Worm (Caenorhabditis elegans) whole organism, early embryonic: Measurements from ENCODE around the gene famp-1.
"Not testable (repeated sequence)": the region's sequence is repeated elsewhere in the genome, so short reads cannot be mapped to it uniquely, and the experiment has no call there.

ENCODE experiments used
- B0310.2 ChIP-seq: sonication (generic microtip); optimal IDR thresholded peaks from 2 replicates; lab custom pipeline; 2016; ENCODE audit warnings: mild to moderate bottlenecking, missing genetic modification characterization, missing compliant biosample characterization
- F13C5.2 ChIP-seq: sonication (generic microtip); optimal IDR thresholded peaks from 2 replicates; lab custom pipeline; 2017; ENCODE audit warnings: mild to moderate bottlenecking, missing genetic modification characterization, inconsistent platforms, missing compliant biosample characterization
- aly-1 ChIP-seq: sonication (generic microtip); optimal IDR thresholded peaks from 2 replicates; lab custom pipeline; 2016; ENCODE audit warnings: missing genetic modification characterization, missing compliant biosample characterization
- ama-1 ChIP-seq: fragments of 150-350 bp; optimal IDR thresholded peaks from 2 replicates; lab custom pipeline; 2014
- ceh-13 ChIP-seq: fragments of 200-800 bp; sonication (Bioruptor generic); optimal IDR thresholded peaks from 2 replicates; lab custom pipeline; 2018; ENCODE audit warnings: mild to moderate bottlenecking, missing genetic modification characterization, missing compliant biosample characterization
- ceh-36 ChIP-seq: sonication (generic microtip); optimal IDR thresholded peaks from 2 replicates; lab custom pipeline; 2016; ENCODE audit warnings: missing genetic modification characterization, inconsistent platforms, missing compliant biosample characterization
- ets-7 ChIP-seq: sonication (generic microtip); optimal IDR thresholded peaks from 2 replicates; lab custom pipeline; 2016; ENCODE audit warnings: missing genotype, missing genetic modification characterization, missing compliant biosample characterization
- flt-1 ChIP-seq: fragments of 200-800 bp; sonication (Bioruptor generic); IDR thresholded peaks from 2 replicates; pipeline ENCODE4 v1.3.6; 2022; ENCODE audit warnings: missing genetic modification characterization, missing compliant biosample characterization
- hmbx-1 ChIP-seq: sonication (generic microtip); optimal IDR thresholded peaks from 2 replicates; lab custom pipeline; 2016; ENCODE audit warnings: mild to moderate bottlenecking, missing genetic modification characterization, missing compliant biosample characterization
- hmg-4 ChIP-seq: fragments of 200-800 bp; sonication (Bioruptor generic); optimal IDR thresholded peaks from 2 replicates; lab custom pipeline; 2018; ENCODE audit warnings: mild to moderate bottlenecking, missing genetic modification characterization, missing compliant biosample characterization
- hnd-1 ChIP-seq: sonication (generic microtip); optimal IDR thresholded peaks from 2 replicates; lab custom pipeline; 2016; ENCODE audit warnings: missing genetic modification characterization, missing compliant biosample characterization
- pes-1 ChIP-seq: fragments of 200-800 bp; sonication (Bioruptor generic); IDR thresholded peaks from 2 replicates; pipeline ENCODE4 v1.3.6; 2022; ENCODE audit warnings: missing genetic modification reagents, missing genetic modification characterization, missing compliant biosample characterization
- scrt-1 ChIP-seq: fragments of 200-800 bp; sonication (Bioruptor generic); IDR thresholded peaks from 2 replicates; pipeline ENCODE4 v1.3.6; 2022; ENCODE audit warnings: missing genetic modification characterization, missing compliant biosample characterization
- sea-1 ChIP-seq: fragments of 200-800 bp; sonication (Bioruptor generic); conservative IDR thresholded peaks from 2 replicates; pipeline ENCODE4 v1.3.6; 2022; ENCODE audit warnings: missing genetic modification characterization, missing compliant biosample characterization
- tbx-11 ChIP-seq: fragments of 200-800 bp; sonication (Bioruptor generic); IDR thresholded peaks from 2 replicates; pipeline ENCODE4 v1.3.6; 2022; ENCODE audit warnings: missing genetic modification characterization, missing compliant biosample characterization
- tbx-37 ChIP-seq: fragments of 200-800 bp; sonication (Bioruptor generic); conservative IDR thresholded peaks from 2 replicates; pipeline ENCODE4 v1.3.6; 2022; ENCODE audit warnings: missing genetic modification reagents, missing genetic modification characterization, missing compliant biosample characterization
- tra-4 ChIP-seq: sonication (generic microtip); optimal IDR thresholded peaks from 2 replicates; lab custom pipeline; 2017; ENCODE audit warnings: missing genetic modification characterization, missing compliant biosample characterization

The famp-1 gene

DNA sequence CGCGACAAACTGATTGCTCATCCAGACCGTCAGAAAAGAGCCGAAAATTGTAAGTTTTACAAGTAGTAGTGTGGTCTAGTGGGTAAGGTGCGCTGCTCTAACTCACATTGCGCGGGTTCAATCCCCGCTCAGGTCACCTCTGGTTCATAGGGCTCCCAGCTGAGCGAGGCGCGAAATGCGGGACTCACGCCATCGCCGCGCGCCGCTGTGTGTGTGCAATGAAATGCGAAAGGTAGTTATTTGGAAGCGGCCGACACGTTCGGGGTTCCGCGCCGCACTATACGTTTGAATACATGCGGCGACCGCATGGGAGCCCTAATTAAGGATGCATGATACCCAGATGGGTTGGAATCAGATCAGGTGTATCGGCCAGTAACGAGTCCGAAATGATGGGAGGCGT, 17.3 kb downstream of the famp-1 start:
- TF ChIP-seq flt-1 (GFP tag; lab: Robert Waterston, UW) (no peak), scrt-1 (GFP tag; lab: Robert Waterston, UW) (no peak)

DNA sequence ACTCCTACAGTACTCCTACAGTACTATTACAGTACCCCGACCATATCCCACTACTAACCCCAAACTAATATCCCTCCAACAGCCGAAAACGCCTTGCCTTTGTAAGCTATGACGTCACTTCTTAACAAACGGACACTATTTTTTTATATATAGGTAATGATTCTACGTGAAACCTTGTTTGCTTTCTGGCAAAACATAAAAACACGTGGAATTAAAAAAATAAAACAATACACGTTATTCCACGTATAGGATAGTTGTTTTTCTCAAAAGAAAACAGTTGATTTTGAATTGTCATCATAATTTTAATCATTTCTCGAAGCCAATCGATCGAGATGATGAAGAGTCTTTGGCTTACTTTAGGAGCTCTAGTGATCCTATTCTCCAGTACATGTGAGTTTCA, 17.9 kb downstream of the famp-1 start, which contains the start of gene M70.1:
TSS of gene M70.1 (plus strand) at position 301 of the 400 bp plus-strand sequence.
- TF ChIP-seq ceh-36 (tag; lab: Kevin White, UChicago); tbx-37; tbx-11: not testable (repeated sequence)

DNA sequence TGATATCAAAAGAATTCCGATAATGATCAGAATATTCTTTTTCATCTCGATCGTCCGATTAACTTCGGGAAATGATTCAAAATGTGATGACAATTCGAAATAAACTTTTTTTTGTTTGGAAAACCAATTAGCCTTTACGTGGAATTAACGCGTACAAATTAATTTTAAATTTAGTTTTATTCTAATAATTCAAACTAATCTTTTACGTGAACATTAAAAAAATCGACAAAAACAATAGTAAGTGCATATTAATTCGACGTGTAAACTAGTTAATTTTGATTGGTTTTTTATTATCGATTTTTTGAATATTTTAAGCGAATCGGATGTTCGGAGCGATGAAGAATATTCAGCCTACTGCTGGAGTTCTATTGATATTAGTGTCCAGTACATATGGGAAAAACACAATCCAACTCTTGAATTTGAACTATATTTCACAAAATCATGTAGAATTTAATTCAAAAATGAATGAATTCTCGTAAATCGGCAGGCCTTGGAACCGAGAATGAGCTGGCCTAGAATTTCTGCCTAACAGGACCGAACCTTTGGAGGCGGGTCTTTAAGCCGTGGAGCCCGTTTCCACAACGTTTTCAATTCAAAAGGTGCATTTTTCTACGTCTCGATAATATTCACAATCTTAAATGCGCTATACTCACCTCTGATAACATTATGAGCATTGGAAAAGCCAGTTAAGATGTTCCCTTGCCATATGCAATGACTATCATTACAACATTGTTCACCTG, 20.9 kb downstream of the famp-1 start, which contains the start of the genes M70.3 and M70.2:
TSS of gene M70.3 (minus strand) at position 101 of the 740 bp plus-strand sequence.
TSS of gene M70.2 (plus strand) at position 690 of the 740 bp plus-strand sequence.
- TF ChIP-seq ama-1 (no peak), scrt-1 (GFP tag; lab: Robert Waterston, UW) (no peak), tbx-11 (no peak), pes-1 (GFP tag; lab: Robert Waterston, UW) (no peak)

DNA sequence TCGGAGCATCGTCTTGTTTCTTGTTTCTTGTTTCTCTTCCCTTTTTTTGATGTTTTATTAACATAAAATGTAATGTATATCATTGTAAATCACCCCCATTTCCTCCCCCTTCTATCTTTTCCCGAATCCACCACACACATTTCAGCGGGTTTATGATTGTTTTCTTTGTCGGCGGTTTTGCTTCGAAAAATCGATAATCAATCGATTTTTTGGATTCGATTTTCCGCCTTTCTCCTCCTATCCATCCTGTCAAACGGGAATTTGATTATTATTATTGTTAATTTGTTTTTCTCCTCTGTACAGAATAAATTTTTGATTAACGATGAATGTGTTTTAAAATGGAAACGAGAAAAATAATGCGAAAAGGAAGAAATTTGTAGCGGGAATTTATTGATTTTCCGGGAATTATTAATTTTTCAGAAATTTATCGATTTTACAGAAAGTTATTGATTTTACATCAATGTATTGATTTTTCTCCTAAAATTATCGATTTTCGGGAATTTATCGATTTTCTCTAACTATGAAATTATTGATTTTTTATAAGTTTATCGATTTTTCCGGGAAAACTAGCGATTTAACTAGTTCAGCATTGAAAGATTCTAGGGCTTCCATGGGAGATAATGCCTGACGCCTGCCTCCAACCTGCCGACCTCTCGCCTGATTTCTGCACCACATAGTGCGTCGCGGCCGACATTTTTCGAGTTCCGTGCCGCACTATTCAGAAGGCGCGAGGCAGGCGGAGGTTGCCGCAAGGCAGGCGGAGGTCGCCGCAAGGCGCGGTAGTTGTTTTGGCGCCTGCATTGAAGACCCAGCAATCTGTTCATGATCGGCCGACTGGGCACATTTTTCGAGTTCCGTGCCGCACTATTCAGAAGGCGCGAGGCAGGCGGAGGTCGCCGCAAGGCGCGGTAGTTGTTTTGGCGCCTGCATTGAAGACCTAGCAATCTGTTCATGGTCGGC, 26.5 kb downstream of the famp-1 start:
- TF ChIP-seq hmg-4 (GFP tag; lab: Kevin White, UChicago), result no peak
- no peak for TF ChIP-seq ets-7 (tag; lab: Kevin White, UChicago)
- TF ChIP-seq aly-1 (tag; lab: Kevin White, UChicago), result no peak
- TF ChIP-seq ceh-13 (GFP tag; lab: Kevin White, UChicago), result no peak
- no peak for TF ChIP-seq flt-1 (GFP tag; lab: Robert Waterston, UW)
- no peak for TF ChIP-seq sea-1 (GFP tag; lab: Robert Waterston, UW)
- TF ChIP-seq scrt-1 (GFP tag; lab: Robert Waterston, UW), result no peak
- no peak for TF ChIP-seq F13C5.2 (tag; lab: Kevin White, UChicago)
- no peak for TF ChIP-seq B0310.2 (tag; lab: Kevin White, UChicago)
- no peak for TF ChIP-seq tbx-11
- TF ChIP-seq tbx-37, result no peak
- TF ChIP-seq pes-1 (GFP tag; lab: Robert Waterston, UW), result no peak
- TF ChIP-seq hmbx-1 (tag; lab: Kevin White, UChicago), result no peak
- TF ChIP-seq ama-1, result no peak
- no peak for TF ChIP-seq ceh-36 (tag; lab: Kevin White, UChicago)
- TF ChIP-seq tra-4, result no peak
- TF ChIP-seq hnd-1 (tag; lab: Kevin White, UChicago), result no peak

DNA sequence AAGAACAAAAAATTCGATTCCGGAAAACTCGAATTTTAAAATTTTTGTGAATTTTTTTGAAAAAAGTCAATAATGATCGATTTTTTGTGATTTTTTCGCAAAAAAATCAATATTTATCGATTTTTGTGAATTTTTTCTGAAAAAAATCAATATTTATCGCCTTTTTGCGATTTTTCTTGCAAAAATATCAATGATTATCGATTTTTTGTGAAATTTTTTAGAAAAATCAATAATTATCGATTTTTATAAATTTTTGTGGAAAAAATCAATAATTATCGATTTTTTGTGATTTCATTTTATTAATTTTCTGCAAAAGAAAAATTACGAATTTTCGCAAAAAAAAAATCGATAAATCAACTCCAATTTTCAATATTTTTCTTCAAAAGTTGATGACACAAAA, 27.5 kb downstream of the famp-1 start:
- TF ChIP-seq flt-1 (GFP tag; lab: Robert Waterston, UW) (no peak), aly-1 (tag; lab: Kevin White, UChicago) (no peak), hnd-1 (tag; lab: Kevin White, UChicago) (no peak), ceh-13 (GFP tag; lab: Kevin White, UChicago) (no peak)

DNA sequence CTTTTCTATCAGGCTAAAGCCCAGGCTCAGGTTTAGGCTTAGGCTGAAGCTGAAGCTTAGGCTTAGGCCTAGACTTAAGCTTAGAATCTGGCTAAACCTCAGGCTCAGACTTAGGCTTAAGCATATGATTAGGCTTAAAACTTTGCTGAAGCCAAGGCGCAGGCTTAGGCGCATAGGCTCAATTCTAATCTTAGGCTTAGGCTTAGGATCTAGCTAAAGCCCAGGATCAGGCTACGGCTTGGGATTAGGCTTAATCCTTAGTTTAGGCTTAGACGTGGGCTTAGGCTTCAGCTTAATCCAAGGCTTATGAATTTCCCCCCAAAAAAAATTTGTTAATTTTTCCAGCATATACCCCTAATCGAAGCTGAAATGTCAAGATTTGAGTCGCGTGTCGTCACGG, 34.8 kb downstream of the famp-1 start:
- TF ChIP-seq flt-1 (GFP tag; lab: Robert Waterston, UW) (no peak), ets-7 (tag; lab: Kevin White, UChicago) (no peak), ceh-36 (tag; lab: Kevin White, UChicago) (peak; percentile 88)

DNA sequence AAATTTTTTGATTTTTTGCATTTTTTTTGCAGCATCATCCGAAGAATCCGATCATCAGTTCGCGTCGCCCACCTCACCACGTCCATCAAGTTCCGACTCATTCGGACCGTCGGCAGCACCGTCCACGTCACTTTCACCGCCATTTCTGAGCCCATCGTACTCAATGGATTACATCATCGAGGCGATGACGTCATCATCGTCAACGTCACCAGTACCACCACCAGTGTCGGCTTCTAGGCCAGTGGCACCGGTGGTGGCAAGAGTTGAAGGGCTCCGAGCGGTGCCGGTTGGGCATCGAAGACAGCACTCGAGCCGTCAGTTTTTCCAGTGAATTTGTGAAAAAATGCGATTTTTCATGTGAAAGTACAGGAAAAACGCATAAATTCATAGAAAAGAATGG, 39.8 kb downstream of the famp-1 start:
- TF ChIP-seq F13C5.2 (tag; lab: Kevin White, UChicago) (no peak), scrt-1 (GFP tag; lab: Robert Waterston, UW) (no peak), B0310.2 (tag; lab: Kevin White, UChicago) (no peak), ceh-36 (tag; lab: Kevin White, UChicago) (no peak), flt-1 (GFP tag; lab: Robert Waterston, UW) (no peak), tbx-37 (no peak), hnd-1 (tag; lab: Kevin White, UChicago) (no peak), ceh-13 (GFP tag; lab: Kevin White, UChicago) (no peak), hmg-4 (GFP tag; lab: Kevin White, UChicago) (no peak)

DNA sequence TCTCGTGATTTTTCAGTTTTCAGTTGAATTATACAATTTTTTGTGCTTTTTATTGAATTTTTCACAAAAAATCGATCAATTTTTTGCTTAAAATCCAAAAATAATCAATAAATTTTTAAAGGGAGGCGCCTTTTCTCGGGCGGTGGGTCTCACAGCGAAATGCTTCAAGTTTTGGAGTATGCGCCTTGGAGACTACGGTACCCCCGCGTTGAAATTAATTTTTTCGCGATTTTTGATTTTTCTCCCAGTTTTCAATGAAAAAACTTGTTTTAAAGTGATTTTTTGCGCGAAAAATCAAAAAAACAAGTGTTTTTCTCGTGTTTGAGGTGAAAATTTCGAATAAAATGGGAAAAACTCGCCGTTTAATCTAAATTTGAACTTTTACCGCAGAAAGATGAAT, 40.3 kb downstream of the famp-1 start:
- TF ChIP-seq ama-1, result no peak
- TF ChIP-seq aly-1 (tag; lab: Kevin White, UChicago), result no peak
- TF ChIP-seq pes-1 (GFP tag; lab: Robert Waterston, UW), result no peak
- TF ChIP-seq hmbx-1 (tag; lab: Kevin White, UChicago), result no peak
- TF ChIP-seq hmg-4 (GFP tag; lab: Kevin White, UChicago), result no peak
- no peak for TF ChIP-seq ets-7 (tag; lab: Kevin White, UChicago)
- no peak for TF ChIP-seq F13C5.2 (tag; lab: Kevin White, UChicago)
- no peak for TF ChIP-seq tbx-11
- no peak for TF ChIP-seq B0310.2 (tag; lab: Kevin White, UChicago)
- no peak for TF ChIP-seq hnd-1 (tag; lab: Kevin White, UChicago)
- no peak for TF ChIP-seq flt-1 (GFP tag; lab: Robert Waterston, UW)
- TF ChIP-seq ceh-13 (GFP tag; lab: Kevin White, UChicago), result no peak
- no peak for TF ChIP-seq ceh-36 (tag; lab: Kevin White, UChicago)
- no peak for TF ChIP-seq tbx-37
- no peak for TF ChIP-seq scrt-1 (GFP tag; lab: Robert Waterston, UW)
- no peak for TF ChIP-seq tra-4
- no peak for TF ChIP-seq sea-1 (GFP tag; lab: Robert Waterston, UW)
